Worm (Caenorhabditis elegans): ENCODE results near the gene C18A3.7.

The C18A3.7 gene

DNA sequence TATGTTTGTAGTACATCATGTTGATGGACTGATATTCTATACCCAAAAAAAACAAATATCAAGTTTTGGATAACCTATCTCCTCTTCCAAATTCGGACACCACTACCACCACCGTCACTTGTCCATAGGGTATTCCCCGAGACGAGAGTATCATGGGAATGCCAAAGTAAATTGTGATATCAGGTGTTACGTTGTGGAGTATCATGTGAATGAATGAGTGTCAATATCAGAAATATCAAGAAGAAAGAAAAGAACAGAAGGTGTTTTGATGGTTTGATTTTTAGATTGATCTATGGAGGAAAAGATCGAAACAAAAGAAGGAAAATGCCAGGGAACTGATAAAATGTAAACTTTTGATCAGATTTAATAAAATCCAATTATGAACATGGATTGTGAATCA, 32.0 kb downstream of the C18A3.7 start (continued):
- TF ChIP-seq vab-15 (tag; optimal IDR thresholded peaks at IDR 0.05) = peak; percentile 46
- no peak for TF ChIP-seq unc-30 (tag; optimal IDR thresholded peaks at IDR 0.05)
- peak; percentile 25 for TF ChIP-seq swsn-7 (tag; optimal IDR thresholded peaks at IDR 0.05)
- TF ChIP-seq lir-3 (tag; optimal IDR thresholded peaks at IDR 0.05; ENCODE audit: poor library complexity) = no peak
- TF ChIP-seq mab-9 (GFP tag; IDR thresholded peaks at IDR 0.05) = no peak
- TF ChIP-seq pax-3 (tag; optimal IDR thresholded peaks at IDR 0.05) = no peak
- no peak for TF ChIP-seq efl-1 (optimal IDR thresholded peaks at IDR 0.05)
- no peak for TF ChIP-seq efl-1 (GFP tag; optimal IDR thresholded peaks at IDR 0.05 in 1 of 2)
- TF ChIP-seq hlh-4 (tag; optimal IDR thresholded peaks at IDR 0.05) = no peak
- TF ChIP-seq sox-4 (tag; optimal IDR thresholded peaks at IDR 0.05) = no peak
- TF ChIP-seq nhr-77 (tag; optimal IDR thresholded peaks at IDR 0.05) = no peak
- TF ChIP-seq ceh-82 (tag; optimal IDR thresholded peaks at IDR 0.05) = no peak
- TF ChIP-seq pqm-1 (tag; optimal IDR thresholded peaks at IDR 0.05) = no peak
- TF ChIP-seq lin-35 (GFP tag; optimal IDR thresholded peaks at IDR 0.05) = peak; percentile 27 to 72
- peak; percentile 56 for TF ChIP-seq nhr-85 (tag)
- no peak for TF ChIP-seq ceh-90 (tag; optimal IDR thresholded peaks at IDR 0.05)
- TF ChIP-seq blmp-1 (tag; optimal IDR thresholded peaks at IDR 0.05) = peak; percentile 38
- peak; percentile 77 for TF ChIP-seq snu-23 (GFP tag; optimal IDR thresholded peaks at IDR 0.05)
- no peak for TF ChIP-seq C34B4.2 (tag; optimal IDR thresholded peaks at IDR 0.05)
- no peak for TF ChIP-seq jun-1 (tag; optimal IDR thresholded peaks at IDR 0.05)
- no peak for TF ChIP-seq grh-1 (GFP tag; IDR thresholded peaks at IDR 0.05)
- no peak for TF ChIP-seq lin-39 (tag; optimal IDR thresholded peaks at IDR 0.05)
- no peak for TF ChIP-seq nhr-12 (tag; optimal IDR thresholded peaks at IDR 0.05)
- peak; percentile 82 for TF ChIP-seq nhr-19 (GFP tag; conservative IDR thresholded peaks at IDR 0.05)
- peak; percentile 77 for TF ChIP-seq nhr-20 (tag; optimal IDR thresholded peaks at IDR 0.05)
- peak; percentile 50 for TF ChIP-seq C16A3.4 (tag; optimal IDR thresholded peaks at IDR 0.05)
- TF ChIP-seq unc-98 (GFP tag; IDR thresholded peaks at IDR 0.05) = no peak
- TF ChIP-seq unc-86 (tag; optimal IDR thresholded peaks at IDR 0.05) = no peak
- TF ChIP-seq C04F5.9 (tag; optimal IDR thresholded peaks at IDR 0.05) = no peak
- TF ChIP-seq dsc-1 (tag; optimal IDR thresholded peaks at IDR 0.05) = no peak
- TF ChIP-seq mef-2 (tag; optimal IDR thresholded peaks at IDR 0.05) = no peak
- TF ChIP-seq unc-130 (tag; optimal IDR thresholded peaks at IDR 0.05) = peak; percentile 81

DNA sequence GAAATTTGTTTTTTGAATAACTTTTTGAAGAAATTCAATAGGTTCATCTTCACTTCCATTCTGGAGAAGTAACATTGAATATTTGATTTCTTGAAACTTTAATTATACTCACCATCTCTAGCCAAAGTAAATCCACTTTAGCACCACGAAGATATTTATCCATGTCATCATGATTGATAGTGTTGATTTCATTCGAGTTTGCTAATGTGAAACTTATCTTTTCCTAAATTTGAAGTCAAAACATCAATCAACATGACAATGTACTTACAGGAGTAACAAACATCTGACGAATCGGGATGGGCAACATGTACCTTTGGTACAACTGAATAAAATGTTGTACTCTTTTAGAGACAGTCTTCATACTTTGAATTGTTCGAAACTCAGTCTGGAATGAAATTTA, 32.9 kb downstream of the C18A3.7 start:
- TF ChIP-seq C04F5.9 (tag; optimal IDR thresholded peaks at IDR 0.05) = no peak

DNA sequence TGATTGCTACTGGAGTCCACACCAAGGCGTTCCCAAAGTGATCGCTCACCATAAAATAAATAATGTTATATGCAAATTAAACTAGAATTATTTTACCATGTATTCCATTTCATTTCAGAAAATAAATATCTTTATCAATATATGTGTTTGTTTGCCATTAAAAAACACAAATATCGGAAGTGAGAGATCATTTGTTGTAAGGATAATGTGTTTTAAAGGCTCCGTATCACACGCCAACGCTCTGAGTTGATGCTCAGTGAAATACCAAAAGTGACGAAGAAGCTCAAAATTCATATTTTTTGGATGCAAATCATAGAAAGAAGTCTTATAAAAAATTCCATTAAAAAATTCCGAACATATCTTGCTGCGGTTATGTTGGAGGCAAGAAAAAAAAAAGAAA, 34.0 kb downstream of the C18A3.7 start:
- TF ChIP-seq unc-98 (GFP tag; IDR thresholded peaks at IDR 0.05) (no peak), fkh-8 (tag; optimal IDR thresholded peaks at IDR 0.05) (no peak), nhr-84 (tag; optimal IDR thresholded peaks at IDR 0.05) (no peak), nhr-47 (tag; optimal IDR thresholded peaks at IDR 0.05) (no peak), efl-3 (GFP tag; optimal IDR thresholded peaks at IDR 0.05) (no peak), aly-2 (tag; optimal IDR thresholded peaks at IDR 0.05) (no peak), zip-4 (GFP tag; optimal IDR thresholded peaks at IDR 0.05) (no peak), ceh-90 (tag; optimal IDR thresholded peaks at IDR 0.05) (no peak), sox-4 (tag; optimal IDR thresholded peaks at IDR 0.05) (no peak), nhr-90 (tag; optimal IDR thresholded peaks at IDR 0.05; ENCODE audit: poor library complexity) (no peak), irx-1 (tag; optimal IDR thresholded peaks at IDR 0.05) (no peak), mab-9 (GFP tag; IDR thresholded peaks at IDR 0.05) (no peak), lin-35 (GFP tag; optimal IDR thresholded peaks at IDR 0.05) (no peak), unc-30 (tag; optimal IDR thresholded peaks at IDR 0.05) (no peak)

DNA sequence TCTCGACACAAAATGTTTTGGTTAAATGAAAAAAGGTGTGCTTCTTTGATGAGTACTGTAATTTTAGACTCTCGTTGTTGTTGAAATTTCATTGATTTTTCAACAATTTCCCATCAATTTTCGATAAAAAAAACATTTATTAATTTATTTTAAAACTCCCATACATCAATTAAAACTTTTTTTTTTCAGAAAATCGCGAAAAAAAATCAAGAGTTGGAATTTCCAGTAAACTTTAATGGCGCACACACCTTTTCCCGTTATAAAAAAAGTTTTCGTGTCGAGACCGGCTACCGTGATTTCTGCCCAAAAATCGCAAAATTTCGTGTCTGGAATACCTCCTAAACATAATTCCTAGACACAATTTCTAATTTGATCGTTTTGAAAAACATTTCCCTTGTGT, 35.4 kb downstream of the C18A3.7 start, which contains the start of gene C25H3.14:
Gene C25H3.14, plus strand, starts transcription at position 301 of the 400 bp plus-strand sequence.
- TF ChIP-seq mdl-1 (tag; optimal IDR thresholded peaks at IDR 0.05) = no peak
- no peak for TF ChIP-seq grh-1 (GFP tag; IDR thresholded peaks at IDR 0.05)
